Fruit fly (Drosophila melanogaster): ENCODE measurements around the gene CG43220.

DNA sequence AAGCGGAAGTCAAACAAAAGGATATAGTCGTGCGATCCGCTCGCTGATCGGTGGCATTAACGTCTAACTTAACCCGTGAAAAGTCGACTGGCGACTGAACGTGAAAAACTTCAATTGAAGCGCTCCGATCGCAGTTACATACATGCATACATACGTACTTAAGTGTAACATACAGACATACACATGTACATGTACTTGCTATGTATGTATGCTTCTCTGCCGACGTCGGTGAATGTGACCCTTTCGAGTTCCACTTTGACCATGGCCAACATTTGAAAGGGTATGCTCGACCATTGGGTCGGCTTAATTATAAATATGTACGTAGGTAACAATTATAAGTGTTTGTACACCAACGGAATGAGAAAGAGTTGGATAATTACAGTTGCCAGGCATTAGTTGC, 10.7 kb downstream of the CG43220 start, which contains the start of gene qua:
- no peak for TF ChIP-seq CTCF (optimal IDR thresholded peaks at IDR 0.05)
- TF ChIP-seq CG8478 (optimal IDR thresholded peaks at IDR 0.05): no peak
